Fruit fly (Drosophila melanogaster) whole organism, prepupa: ENCODE data around the gene CG11380.

Source experiments
- Blimp-1 ChIP-seq: fragments of 200-800 bp; sonication (Bioruptor generic); optimal IDR thresholded peaks from 3 replicates; lab custom pipeline; 2017; ENCODE audit warnings: missing biosample characterization, missing genetic modification characterization, mild to moderate bottlenecking, moderate library complexity, missing genetic modification reagents
- CG10631 ChIP-seq: fragments of 200-800 bp; sonication (Bioruptor generic); optimal IDR thresholded peaks from 2 replicates; lab custom pipeline; 2016; ENCODE audit warnings: missing biosample characterization, missing genetic modification characterization
- CG10669 ChIP-seq: fragments of 200-800 bp; sonication (Bioruptor generic); optimal IDR thresholded peaks from 3 replicates; lab custom pipeline; 2018; ENCODE audit warnings: missing biosample characterization, mild to moderate bottlenecking, missing genetic modification characterization, moderate library complexity
- CG11294 ChIP-seq: fragments of 200-800 bp; sonication (Bioruptor generic); IDR thresholded peaks from 2 replicates; pipeline ENCODE4 v1.3.6; 2022; ENCODE audit warnings: missing biosample characterization, missing genetic modification characterization
- CG15336 ChIP-seq: fragments of 200-800 bp; sonication (Bioruptor generic); IDR thresholded peaks from 2 replicates; pipeline ENCODE4 v1.3.6; 2022; ENCODE audit warnings: missing biosample characterization, missing genetic modification characterization
- CG1621 ChIP-seq: fragments of 200-800 bp; sonication (Bioruptor generic); optimal IDR thresholded peaks from 3 replicates; lab custom pipeline; 2018; ENCODE audit warnings: missing biosample characterization, mild to moderate bottlenecking, missing genetic modification characterization
- CG32006 ChIP-seq: fragments of 200-800 bp; sonication (Bioruptor generic); optimal IDR thresholded peaks from 3 replicates; lab custom pipeline; 2017; ENCODE audit warnings: missing biosample characterization, mild to moderate bottlenecking, missing genetic modification characterization
- CG34406 ChIP-seq: fragments of 200-800 bp; sonication (Bioruptor generic); optimal IDR thresholded peaks from 3 replicates; lab custom pipeline; 2016; ENCODE audit warnings: missing biosample characterization, missing genetic modification characterization
- CG3919 ChIP-seq: fragments of 200-800 bp; sonication (Bioruptor generic); optimal IDR thresholded peaks from 3 replicates; lab custom pipeline; 2016; ENCODE audit warnings: missing biosample characterization, missing genetic modification characterization
- CG4318 ChIP-seq: fragments of 200-800 bp; sonication (Bioruptor generic); optimal IDR thresholded peaks from 3 replicates; lab custom pipeline; 2017; ENCODE audit warnings: missing biosample characterization, mild to moderate bottlenecking, missing genetic modification characterization
- CG6163 ChIP-seq: fragments of 200-800 bp; sonication (Bioruptor generic); IDR thresholded peaks from 3 replicates; pipeline ENCODE4 v1.3.6; 2022; ENCODE audit warnings: missing biosample characterization, missing genetic modification characterization
- CG6276 ChIP-seq: fragments of 200-800 bp; sonication (Bioruptor generic); optimal IDR thresholded peaks from 2 replicates; lab custom pipeline; 2017; ENCODE audit warnings: missing biosample characterization, mild to moderate bottlenecking, missing genetic modification characterization
- CG6792 ChIP-seq: fragments of 200-800 bp; sonication (Bioruptor generic); optimal IDR thresholded peaks from 3 replicates; lab custom pipeline; 2016; ENCODE audit warnings: missing biosample characterization, missing genetic modification characterization
- CG6808 ChIP-seq: fragments of 200-800 bp; sonication (Bioruptor generic); optimal IDR thresholded peaks from 3 replicates; lab custom pipeline; 2017; ENCODE audit warnings: missing biosample characterization, missing genetic modification characterization, mild to moderate bottlenecking, moderate library complexity, missing genetic modification reagents
- CG8319 ChIP-seq: fragments of 200-800 bp; sonication (Bioruptor generic); optimal IDR thresholded peaks from 3 replicates; lab custom pipeline; 2016; ENCODE audit warnings: missing biosample characterization, missing genetic modification characterization
- CG8632 ChIP-seq: fragments of 200-800 bp; sonication (Bioruptor generic); optimal IDR thresholded peaks from 3 replicates; lab custom pipeline; 2016; ENCODE audit warnings: missing biosample characterization, missing genetic modification characterization
- Eip75B ChIP-seq: fragments of 200-800 bp; sonication (Bioruptor generic); optimal IDR thresholded peaks from 3 replicates; lab custom pipeline; 2016; ENCODE audit warnings: missing biosample characterization, missing genetic modification characterization
- Eip78C ChIP-seq: fragments of 200-800 bp; sonication (Bioruptor generic); peaks from one replicate; lab custom pipeline; 2016; ENCODE audit warnings: missing biosample characterization, missing genetic modification characterization
- Ets96B ChIP-seq: fragments of 200-800 bp; optimal IDR thresholded peaks from 2 replicates; lab custom pipeline; 2019; ENCODE audit warnings: missing biosample characterization, mild to moderate bottlenecking, missing genetic modification characterization, moderate library complexity
- Gug ChIP-seq: fragments of 200-800 bp; sonication (Bioruptor generic); IDR thresholded peaks from 2 replicates; pipeline ENCODE4 v1.3.6; 2022; ENCODE audit warnings: missing biosample characterization, missing genetic modification characterization
- Hr38 ChIP-seq: sonication (Bioruptor generic); optimal IDR thresholded peaks from 2 replicates; lab custom pipeline; 2016; ENCODE audit warnings: missing biosample characterization, missing genetic modification characterization
- Lpt ChIP-seq: fragments of 200-800 bp; sonication (Bioruptor generic); optimal IDR thresholded peaks from 3 replicates; lab custom pipeline; 2016; ENCODE audit warnings: missing biosample characterization, missing genetic modification characterization
- Smox ChIP-seq: fragments of 200-800 bp; sonication (Bioruptor generic); optimal IDR thresholded peaks from 3 replicates; lab custom pipeline; 2016; ENCODE audit warnings: missing biosample characterization, missing genetic modification characterization
- acj6 ChIP-seq: fragments of 200-800 bp; sonication (Bioruptor generic); optimal IDR thresholded peaks from 3 replicates; lab custom pipeline; 2016; ENCODE audit warnings: missing biosample characterization, missing genetic modification characterization
- dac ChIP-seq: fragments of 200-800 bp; sonication (Bioruptor generic); optimal IDR thresholded peaks from 2 replicates; lab custom pipeline; 2017; ENCODE audit warnings: missing biosample characterization, mild to moderate bottlenecking, missing genetic modification characterization
- esn ChIP-seq: fragments of 200-800 bp; sonication (Bioruptor generic); optimal IDR thresholded peaks from 2 replicates; lab custom pipeline; 2016; ENCODE audit warnings: missing biosample characterization, mild to moderate bottlenecking, missing genetic modification characterization, moderate library complexity
- fd59A ChIP-seq: fragments of 200-800 bp; sonication (Bioruptor generic); optimal IDR thresholded peaks from 2 replicates; lab custom pipeline; 2017; ENCODE audit warnings: missing biosample characterization, mild to moderate bottlenecking, missing genetic modification characterization, missing genetic modification reagents
- fd85E ChIP-seq: fragments of 200-800 bp; sonication (Bioruptor generic); optimal IDR thresholded peaks from 3 replicates; lab custom pipeline; 2016; ENCODE audit warnings: missing biosample characterization, missing genetic modification characterization
- net ChIP-seq: fragments of 200-800 bp; sonication (Bioruptor generic); optimal IDR thresholded peaks from 3 replicates; lab custom pipeline; 2016; ENCODE audit warnings: missing biosample characterization, missing genetic modification characterization
- pdm3 ChIP-seq: fragments of 200-800 bp; sonication (Bioruptor generic); optimal IDR thresholded peaks from 3 replicates; lab custom pipeline; 2016; ENCODE audit warnings: missing biosample characterization, missing genetic modification characterization
- salr ChIP-seq, 2 experiments: fragments of 200-800 bp; sonication (Bioruptor generic); optimal IDR thresholded peaks; 3 replicates each; lab custom pipeline; 2016 to 2018; ENCODE audit warnings: missing biosample characterization in 2 of 2, missing genetic modification characterization in 2 of 2, mild to moderate bottlenecking in 1 of 2
- spab ChIP-seq: fragments of 200-800 bp; sonication (Bioruptor generic); optimal IDR thresholded peaks from 2 replicates; lab custom pipeline; 2017; ENCODE audit warnings: missing biosample characterization, mild to moderate bottlenecking, missing genetic modification characterization, missing genetic modification reagents
- svp ChIP-seq: fragments of 200-800 bp; sonication (Bioruptor generic); peaks from one replicate; lab custom pipeline; 2016; ENCODE audit warnings: missing biosample characterization, missing genetic modification characterization

Gene CG11380

dm6 chrX:1191008-1191407 lies at the start of gene CG11380:
TSS of gene CG11380 (plus strand) at chrX:1191308.
- no peak for TF ChIP-seq CG15336
- TF ChIP-seq acj6 (GFP tag; lab: Kevin White, UChicago): no peak
- peak; percentile 47 for TF ChIP-seq svp

dm6 chrX:1142567-1143347 lies 48.4 kb upstream of the CG11380 start:
- no peak for TF ChIP-seq CG8632
- no peak for TF ChIP-seq Smox
- TF ChIP-seq CG10631: no peak
- no peak for TF ChIP-seq CG6808 (GFP tag; lab: Kevin White, UChicago)
- TF ChIP-seq CG32006 (GFP tag; lab: Kevin White, UChicago): no peak
- no peak for TF ChIP-seq CG15336
- no peak for TF ChIP-seq Blimp-1 (GFP tag; lab: Kevin White, UChicago)
- no peak for TF ChIP-seq CG6792
- no peak for TF ChIP-seq salr (GFP tag; optimal IDR thresholded peaks at IDR 0.05; lab: Kevin White, UChicago)
- TF ChIP-seq CG6276 (GFP tag; lab: Kevin White, UChicago): no peak
- no peak for TF ChIP-seq Ets96B (tag; lab: Kevin White, UChicago)
- TF ChIP-seq net: no peak
- TF ChIP-seq CG10669: no peak
- TF ChIP-seq CG1621 (tag; lab: Kevin White, UChicago): no peak
- no peak for TF ChIP-seq Eip78C (GFP tag; lab: Kevin White, UChicago)
- TF ChIP-seq fd85E: no peak

dm6 chrX:1145344-1145743 lies 45.8 kb upstream of the CG11380 start, which contains the start of gene CG14628:
TSS of gene CG14628 (plus strand) at chrX:1145644.
- TF ChIP-seq CG11294 (GFP tag; lab: Robert Waterston, UW) (no peak), CG8319 (no peak), Gug (GFP tag; lab: Robert Waterston, UW) (no peak), esn (GFP tag; lab: Kevin White, UChicago) (no peak), dac (GFP tag; lab: Kevin White, UChicago) (no peak), Eip75B (GFP tag; lab: Kevin White, UChicago) (no peak), CG34406 (GFP tag; lab: Kevin White, UChicago) (no peak), CG6792 (no peak), CG6163 (GFP tag; lab: Robert Waterston, UW) (no peak), salr (GFP tag; optimal IDR thresholded peaks at IDR 0.05; lab: Kevin White, UChicago) (no peak), fd59A (GFP tag; lab: Kevin White, UChicago) (no peak), Lpt (GFP tag; lab: Kevin White, UChicago) (no peak), Hr38 (no peak), CG3919 (GFP tag; lab: Kevin White, UChicago) (no peak), CG4318 (GFP tag; lab: Kevin White, UChicago) (no peak), spab (GFP tag; lab: Kevin White, UChicago) (no peak), CG8632 (no peak)

dm6 chrX:1161913-1162439 lies 29.1 kb upstream of the CG11380 start, which contains the start of gene eIF4E7:
TSS of gene eIF4E7 (minus strand) at chrX:1162389.
- TF ChIP-seq Eip78C (GFP tag; lab: Kevin White, UChicago) (no peak), pdm3 (no peak)
